Fruit fly (Drosophila melanogaster) whole organism: ENCODE results near the gene CalpB.

Experiments
- Dll ChIP-seq: fragments of >200 bp; optimal IDR thresholded peaks from 2 replicates; lab custom pipeline; 2017
- EcR ChIP-seq, 2 experiments: fragments of >200 bp; optimal IDR thresholded peaks; 2 replicates each; lab custom pipeline; 2017; ENCODE audit warnings: missing biosample characterization in 2 of 2, missing genetic modification characterization in 2 of 2, missing genetic modification reagents in 2 of 2
- pan ChIP-seq: fragments of >200 bp; optimal IDR thresholded peaks from 2 replicates; lab custom pipeline; 2017
- psq ChIP-seq: fragments of >200 bp; optimal IDR thresholded peaks from 2 replicates; lab custom pipeline; 2017
- usp ChIP-seq: fragments of >200 bp; optimal IDR thresholded peaks from 2 replicates; lab custom pipeline; 2017; ENCODE audit warnings: missing biosample characterization, missing genetic modification characterization, mixed read lengths

- TF ChIP-seq Dll (lab: Kevin White, UChicago) (no peak), usp (GFP tag; lab: Kevin White, UChicago) (no peak), pan (lab: Kevin White, UChicago) (no peak), EcR (GFP tag; optimal IDR thresholded peaks at IDR 0.05; lab: Kevin White, UChicago) (no peak), psq (lab: Kevin White, UChicago) (no peak)
Observed at dm6 chr3L:9853895-9854470, 34.6 kb upstream of the CalpB start.
